Worm (Caenorhabditis elegans): ENCODE data around the gene Y42A5A.1.
A peak's percentile ranks its signal among the peaks of the same experiment; 100 is the strongest.

Y42A5A.1 gene

ce11 chrV:11078104-11078724 lies 9.5 kb upstream of the Y42A5A.1 start, which contains the start of gene act-2 (continued):
- TF ChIP-seq snpc-1.3 (tag; optimal IDR thresholded peaks at IDR 0.05; ENCODE audit: insufficient read depth), result peak; percentile 76
- no peak for TF ChIP-seq akir-1 (GFP tag; optimal IDR thresholded peaks at IDR 0.05)
- TF ChIP-seq ztf-28 (GFP tag; IDR thresholded peaks at IDR 0.05), result 0 out of 2 replicates have a peak, but pooled peaks have one; percentile 54
- TF ChIP-seq hmg-20 (GFP tag; IDR thresholded peaks at IDR 0.05), result no peak
- peak; percentile 93 for TF ChIP-seq dpl-1 (GFP tag; optimal IDR thresholded peaks at IDR 0.05)
- peak; percentile 52; the same call in 1 of the 2 replicates for TF ChIP-seq attf-6 (GFP tag; IDR thresholded peaks at IDR 0.05)
- TF ChIP-seq rpc-1 (optimal IDR thresholded peaks at IDR 0.05), result peak; percentile 8
- no peak for TF ChIP-seq rpc-1 (tag; optimal IDR thresholded peaks at IDR 0.05)
- peak; percentile 22 for TF ChIP-seq athp-1 (tag; optimal IDR thresholded peaks at IDR 0.05)
- TF ChIP-seq nfya-2 (GFP tag; IDR thresholded peaks at IDR 0.05), result no peak
- peak; percentile 84 for TF ChIP-seq madf-8 (GFP tag; conservative IDR thresholded peaks at IDR 0.05)
- peak; percentile 99 for TF ChIP-seq hsf-1 (GFP tag; IDR thresholded peaks at IDR 0.05)
- peak; percentile 69 for TF ChIP-seq F33H1.4 (GFP tag; IDR thresholded peaks at IDR 0.05)
- TF ChIP-seq nhr-179 (tag; optimal IDR thresholded peaks at IDR 0.05), result no peak
- TF ChIP-seq ztf-6 (GFP tag; IDR thresholded peaks at IDR 0.05), result no peak
- TF ChIP-seq Y53G8AR.9 (GFP tag; conservative IDR thresholded peaks at IDR 0.05), result peak; percentile 77
- no peak for TF ChIP-seq F10E7.11 (tag; optimal IDR thresholded peaks at IDR 0.05)
- TF ChIP-seq T07F8.4 (tag; optimal IDR thresholded peaks at IDR 0.05), result no peak
- TF ChIP-seq madf-3 (GFP tag; IDR thresholded peaks at IDR 0.05), result peak; percentile 87
- no peak for TF ChIP-seq ets-4 (GFP tag; optimal IDR thresholded peaks at IDR 0.05)
- TF ChIP-seq attf-5 (GFP tag; optimal IDR thresholded peaks at IDR 0.05), result peak; percentile 62
- no peak for TF ChIP-seq pha-4 (tag; optimal IDR thresholded peaks at IDR 0.05)
- no peak for TF ChIP-seq nhr-27 (tag; optimal IDR thresholded peaks at IDR 0.05)
- TF ChIP-seq ceh-27 (GFP tag; optimal IDR thresholded peaks at IDR 0.05), result peak; percentile 67
- TF ChIP-seq tlf-1 (GFP tag; optimal IDR thresholded peaks at IDR 0.05), result peak; percentile 55
- peak; percentile 44; the same call in 1 of the 2 replicates for TF ChIP-seq egrh-3 (GFP tag; IDR thresholded peaks at IDR 0.05)
- TF ChIP-seq snpc-1.1 (tag; optimal IDR thresholded peaks at IDR 0.05; ENCODE audit: insufficient read depth), result peak; percentile 20
- peak; percentile 73 for TF ChIP-seq ekl-4 (GFP tag; IDR thresholded peaks at IDR 0.05)
- TF ChIP-seq hrde-1 (tag; optimal IDR thresholded peaks at IDR 0.05; ENCODE audit: borderline replicate concordance), result peak; percentile 38
- peak; percentile 85 for TF ChIP-seq pbrm-1 (GFP tag; IDR thresholded peaks at IDR 0.05)
- peak; percentile 91 for TF ChIP-seq D2030.7 (GFP tag; IDR thresholded peaks at IDR 0.05)
- TF ChIP-seq F37B4.10 (GFP tag; IDR thresholded peaks at IDR 0.05), result no peak
- peak; percentile 50 for TF ChIP-seq unc-130 (GFP tag; optimal IDR thresholded peaks at IDR 0.05)
- TF ChIP-seq mcd-1 (GFP tag; IDR thresholded peaks at IDR 0.05), result peak; percentile 95
- peak; percentile 74 for TF ChIP-seq Y95B8A.8 (GFP tag; IDR thresholded peaks at IDR 0.05)
- TF ChIP-seq hmg-1.2 (GFP tag; IDR thresholded peaks at IDR 0.05), result peak; percentile 40; the same call in 1 of the 2 replicates
- 0 out of 2 replicates have a peak, but pooled peaks have one; percentile 33 for TF ChIP-seq K11D2.4 (GFP tag; IDR thresholded peaks at IDR 0.05)
- no peak for TF ChIP-seq ama-1 (optimal IDR thresholded peaks at IDR 0.05)
- TF ChIP-seq ama-1 (GFP tag; optimal IDR thresholded peaks at IDR 0.05), result no peak
- peak; percentile 54 to 72 (median 65) for TF ChIP-seq lin-35 (GFP tag; optimal IDR thresholded peaks at IDR 0.05)
- TF ChIP-seq F57C9.4 (tag; optimal IDR thresholded peaks at IDR 0.05), result no peak
- TF ChIP-seq F49E8.2 (tag; optimal IDR thresholded peaks at IDR 0.05; ENCODE audit: insufficient read depth), result peak; percentile 82
- peak; percentile 95 for TF ChIP-seq madf-6 (GFP tag; IDR thresholded peaks at IDR 0.05)
- TF ChIP-seq Y79H2A.3 (GFP tag; conservative IDR thresholded peaks at IDR 0.05), result 0 out of 2 replicates have a peak, but pooled peaks have one; percentile 39
- peak; percentile 55 for TF ChIP-seq lsl-1 (GFP tag; optimal IDR thresholded peaks at IDR 0.05)
- peak; percentile 66 for TF ChIP-seq xnd-1 (tag; optimal IDR thresholded peaks at IDR 0.05)
- TF ChIP-seq snpc-4 (GFP tag; optimal IDR thresholded peaks at IDR 0.05), result no peak
- peak in 3 of 4 experiments; percentile 17 to 56 (median 55) for TF ChIP-seq snpc-4 (tag; optimal IDR thresholded peaks at IDR 0.05)

Measured in whole organism, young adult.